Fruit fly (Drosophila melanogaster) whole organism, prepupa: Measurements from ENCODE around the gene mRpS14.
A peak's percentile ranks its signal among the peaks of the same experiment; 100 is the strongest.

Experiments used
- CG11294 ChIP-seq: fragments of 200-800 bp; sonication (Bioruptor generic); IDR thresholded peaks from 2 replicates; pipeline ENCODE4 v1.3.6; 2022; ENCODE audit warnings: missing biosample characterization, missing genetic modification characterization
- CG11762 ChIP-seq: fragments of 200-800 bp; sonication (Bioruptor generic); optimal IDR thresholded peaks from 3 replicates; lab custom pipeline; 2016; ENCODE audit warnings: missing biosample characterization, missing genetic modification characterization; ENCODE audit not compliant: insufficient read depth
- CG11902 ChIP-seq: fragments of 200-800 bp; sonication (Bioruptor generic); optimal IDR thresholded peaks from 3 replicates; lab custom pipeline; 2016; ENCODE audit warnings: missing biosample characterization, missing genetic modification characterization
- CG15336 ChIP-seq: fragments of 200-800 bp; sonication (Bioruptor generic); IDR thresholded peaks from 2 replicates; pipeline ENCODE4 v1.3.6; 2022; ENCODE audit warnings: missing biosample characterization, missing genetic modification characterization
- CG1621 ChIP-seq: fragments of 200-800 bp; sonication (Bioruptor generic); optimal IDR thresholded peaks from 3 replicates; lab custom pipeline; 2018; ENCODE audit warnings: missing biosample characterization, mild to moderate bottlenecking, missing genetic modification characterization
- CG3032 ChIP-seq: fragments of 200-800 bp; optimal IDR thresholded peaks from 2 replicates; lab custom pipeline; 2019; ENCODE audit warnings: missing biosample characterization, mild to moderate bottlenecking, missing genetic modification characterization, moderate library complexity
- CG31627 ChIP-seq: fragments of 200-800 bp; sonication (Bioruptor generic); optimal IDR thresholded peaks from 3 replicates; lab custom pipeline; 2016; ENCODE audit warnings: missing biosample characterization, missing genetic modification characterization
- CG34406 ChIP-seq: fragments of 200-800 bp; sonication (Bioruptor generic); optimal IDR thresholded peaks from 3 replicates; lab custom pipeline; 2016; ENCODE audit warnings: missing biosample characterization, missing genetic modification characterization
- CG6854 ChIP-seq: fragments of 200-800 bp; sonication (Bioruptor generic); optimal IDR thresholded peaks from 2 replicates; lab custom pipeline; 2017; ENCODE audit warnings: missing biosample characterization, mild to moderate bottlenecking, missing genetic modification characterization
- CG8632 ChIP-seq: fragments of 200-800 bp; sonication (Bioruptor generic); optimal IDR thresholded peaks from 3 replicates; lab custom pipeline; 2016; ENCODE audit warnings: missing biosample characterization, missing genetic modification characterization
- Eip93F ChIP-seq: fragments of 200-800 bp; sonication (Bioruptor generic); optimal IDR thresholded peaks from 2 replicates; lab custom pipeline; 2016; ENCODE audit warnings: missing biosample characterization, mild to moderate bottlenecking, missing genetic modification characterization
- Ets96B ChIP-seq: fragments of 200-800 bp; optimal IDR thresholded peaks from 2 replicates; lab custom pipeline; 2019; ENCODE audit warnings: missing biosample characterization, mild to moderate bottlenecking, missing genetic modification characterization, moderate library complexity
- Gug ChIP-seq: fragments of 200-800 bp; sonication (Bioruptor generic); IDR thresholded peaks from 2 replicates; pipeline ENCODE4 v1.3.6; 2022; ENCODE audit warnings: missing biosample characterization, missing genetic modification characterization
- Hr38 ChIP-seq: sonication (Bioruptor generic); optimal IDR thresholded peaks from 2 replicates; lab custom pipeline; 2016; ENCODE audit warnings: missing biosample characterization, missing genetic modification characterization
- Lpt ChIP-seq: fragments of 200-800 bp; sonication (Bioruptor generic); optimal IDR thresholded peaks from 3 replicates; lab custom pipeline; 2016; ENCODE audit warnings: missing biosample characterization, missing genetic modification characterization
- Met ChIP-seq: fragments of 200-800 bp; sonication (Bioruptor generic); optimal IDR thresholded peaks from 3 replicates; lab custom pipeline; 2016; ENCODE audit warnings: missing biosample characterization, missing genetic modification characterization
- Sox14 ChIP-seq: fragments of 200-800 bp; sonication (Bioruptor generic); optimal IDR thresholded peaks from 3 replicates; lab custom pipeline; 2016; ENCODE audit warnings: missing biosample characterization, missing genetic modification characterization
- Sox15 ChIP-seq: fragments of 200-800 bp; sonication (Bioruptor generic); optimal IDR thresholded peaks from 3 replicates; lab custom pipeline; 2016; ENCODE audit warnings: missing biosample characterization, missing genetic modification characterization
- achi ChIP-seq: fragments of 200-800 bp; sonication (Bioruptor generic); optimal IDR thresholded peaks from 3 replicates; lab custom pipeline; 2016; ENCODE audit warnings: missing biosample characterization, missing genetic modification characterization
- acj6 ChIP-seq: fragments of 200-800 bp; sonication (Bioruptor generic); optimal IDR thresholded peaks from 3 replicates; lab custom pipeline; 2016; ENCODE audit warnings: missing biosample characterization, missing genetic modification characterization
- cyc ChIP-seq: fragments of 200-800 bp; sonication (Bioruptor generic); optimal IDR thresholded peaks from 3 replicates; lab custom pipeline; 2016; ENCODE audit warnings: missing biosample characterization, missing genetic modification characterization
- dsx ChIP-seq: fragments of 200-800 bp; optimal IDR thresholded peaks from 3 replicates; lab custom pipeline; 2019; ENCODE audit warnings: missing biosample characterization, mild to moderate bottlenecking, missing genetic modification characterization, moderate library complexity; ENCODE audit not compliant: poor library complexity, severe bottlenecking
- fd59A ChIP-seq: fragments of 200-800 bp; sonication (Bioruptor generic); optimal IDR thresholded peaks from 2 replicates; lab custom pipeline; 2017; ENCODE audit warnings: missing biosample characterization, mild to moderate bottlenecking, missing genetic modification characterization, missing genetic modification reagents
- lz ChIP-seq: fragments of 200-800 bp; sonication (Bioruptor generic); optimal IDR thresholded peaks from 3 replicates; lab custom pipeline; 2016; ENCODE audit warnings: missing biosample characterization, missing genetic modification characterization
- pdm3 ChIP-seq: fragments of 200-800 bp; sonication (Bioruptor generic); optimal IDR thresholded peaks from 3 replicates; lab custom pipeline; 2016; ENCODE audit warnings: missing biosample characterization, missing genetic modification characterization
- spab ChIP-seq: fragments of 200-800 bp; sonication (Bioruptor generic); optimal IDR thresholded peaks from 2 replicates; lab custom pipeline; 2017; ENCODE audit warnings: missing biosample characterization, mild to moderate bottlenecking, missing genetic modification characterization, missing genetic modification reagents
- ss ChIP-seq, 2 experiments: fragments of 200-800 bp; sonication (Bioruptor generic); optimal IDR thresholded peaks; 2 replicates in 1 of 2; 3 replicates in 1 of 2; lab custom pipeline; 2017 to 2018; ENCODE audit warnings: mild to moderate bottlenecking in 2 of 2, missing biosample characterization in 2 of 2, missing genetic modification characterization in 2 of 2, moderate library complexity in 1 of 2
- svp ChIP-seq: fragments of 200-800 bp; sonication (Bioruptor generic); peaks from one replicate; lab custom pipeline; 2016; ENCODE audit warnings: missing biosample characterization, missing genetic modification characterization
- vri ChIP-seq: fragments of 200-800 bp; sonication (Bioruptor generic); optimal IDR thresholded peaks from 3 replicates; lab custom pipeline; 2016; ENCODE audit warnings: missing biosample characterization, mild to moderate bottlenecking, missing genetic modification characterization

Gene mRpS14

dm6 chrX:19479869-19480326 lies at the start of gene mRpS14, which contains the start of gene Naa15-16:
Gene mRpS14 (minus strand): TSS chrX:19480238.
Gene Naa15-16 (plus strand): TSS chrX:19479984.
- TF ChIP-seq dsx (GFP tag; lab: Kevin White, UChicago) (peak; percentile 74), Sox14 (peak; percentile 45), CG3032 (tag; lab: Kevin White, UChicago) (no peak)

DNA sequence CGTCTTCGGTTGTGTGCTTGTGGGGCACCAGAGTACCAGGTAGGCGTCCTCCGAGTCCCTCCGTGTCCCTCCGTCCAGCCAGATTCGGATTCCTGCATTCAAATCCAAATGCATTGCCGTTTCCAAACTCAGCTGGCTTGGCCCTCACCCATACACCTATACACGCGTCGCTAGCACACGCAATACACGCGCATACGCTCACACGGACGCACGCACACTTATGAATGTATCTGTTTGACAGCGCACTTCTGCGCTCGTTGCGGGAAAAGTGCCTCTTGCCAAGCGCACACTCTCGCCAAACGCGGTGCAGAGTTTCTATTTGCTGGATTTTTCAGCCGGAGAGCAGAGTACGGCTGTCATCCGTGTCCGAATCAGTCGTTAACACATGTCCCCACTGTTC lies 42.6 kb upstream of the mRpS14 start:
- no peak for TF ChIP-seq Ets96B (tag; lab: Kevin White, UChicago)
- TF ChIP-seq Sox14 = peak; percentile 9
- TF ChIP-seq CG1621 (tag; lab: Kevin White, UChicago) = peak; percentile 67

- TF ChIP-seq Met (GFP tag; lab: Kevin White, UChicago) (no peak), lz (GFP tag; lab: Kevin White, UChicago) (peak; percentile 13), CG31627 (GFP tag; lab: Kevin White, UChicago) (peak; percentile 32), ss (GFP tag; optimal IDR thresholded peaks at IDR 0.05; lab: Kevin White, UChicago) (no peak), Sox15 (GFP tag; lab: Kevin White, UChicago) (peak; percentile 4), svp (peak; percentile 83)
These were observed 41.8 kb upstream of the mRpS14 start, which contains the start of the genes Idh3a and CoRest for dm6 chrX:19521753-19522383. Gene Idh3a (minus strand): TSS chrX:19521810. Gene CoRest (plus strand): TSS chrX:19521929.

DNA sequence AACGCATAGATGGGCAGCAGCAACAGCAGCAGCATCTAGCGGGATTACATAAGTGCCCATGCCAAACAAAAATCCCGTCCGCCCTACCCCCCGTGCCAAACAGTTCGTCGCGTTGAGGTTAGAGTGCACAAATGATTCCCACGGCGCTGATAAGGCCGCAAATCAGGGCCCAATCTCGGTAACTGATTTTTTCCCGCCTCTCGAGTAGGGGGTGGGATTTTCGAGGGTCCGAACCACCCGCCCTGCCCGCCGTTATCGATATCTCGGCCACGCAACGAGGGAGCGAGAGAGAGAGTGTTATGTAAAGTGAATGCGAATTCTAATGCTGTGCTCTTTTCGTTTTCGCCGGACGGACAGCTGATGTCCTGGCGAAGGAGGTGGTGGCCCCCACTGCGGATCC lies 40.9 kb upstream of the mRpS14 start:
- TF ChIP-seq CG8632 (no peak), pdm3 (GFP tag; lab: Kevin White, UChicago) (no peak), CG11762 (no peak), vri (peak; percentile 67), spab (GFP tag; lab: Kevin White, UChicago) (no peak), Eip93F (GFP tag; lab: Kevin White, UChicago) (no peak), dsx (GFP tag; lab: Kevin White, UChicago) (no peak), CG34406 (no peak), svp (peak; percentile 74), CG11294 (GFP tag; lab: Robert Waterston, UW) (no peak), Lpt (GFP tag; lab: Kevin White, UChicago) (no peak), acj6 (no peak), CG15336 (GFP tag; lab: Robert Waterston, UW) (no peak)

DNA sequence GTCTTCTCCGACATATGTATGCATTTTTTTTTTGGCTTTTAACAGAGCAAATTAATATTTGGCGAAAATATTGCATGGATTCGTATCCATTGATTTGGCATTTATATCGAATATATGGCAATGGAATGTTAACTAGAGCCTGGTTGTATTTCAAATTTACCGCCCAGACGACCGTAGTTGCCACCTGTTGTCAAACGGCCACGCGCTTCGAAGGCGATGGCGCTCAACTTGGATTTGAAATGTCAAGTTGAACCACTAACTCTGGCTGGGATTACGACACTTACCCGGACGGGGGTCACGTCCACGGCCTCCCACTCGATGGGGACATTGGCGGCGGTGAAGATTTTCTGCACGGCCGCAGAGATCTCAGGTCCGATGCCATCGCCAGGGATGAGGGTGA lies 40.3 kb upstream of the mRpS14 start:
- no peak for TF ChIP-seq spab (GFP tag; lab: Kevin White, UChicago)
- no peak for TF ChIP-seq CG11762
- TF ChIP-seq acj6 = no peak
- no peak for TF ChIP-seq CG11902 (GFP tag; lab: Kevin White, UChicago)
- no peak for TF ChIP-seq Lpt (GFP tag; lab: Kevin White, UChicago)
- TF ChIP-seq Gug (GFP tag; lab: Robert Waterston, UW) = no peak
- no peak for TF ChIP-seq Sox15 (GFP tag; lab: Kevin White, UChicago)
- no peak for TF ChIP-seq CG6854 (GFP tag; lab: Kevin White, UChicago)
- no peak for TF ChIP-seq CG15336 (GFP tag; lab: Robert Waterston, UW)
- no peak for TF ChIP-seq CG34406
- no peak for TF ChIP-seq cyc (GFP tag; lab: Kevin White, UChicago)
- TF ChIP-seq Hr38 (GFP tag; lab: Kevin White, UChicago) = no peak

DNA sequence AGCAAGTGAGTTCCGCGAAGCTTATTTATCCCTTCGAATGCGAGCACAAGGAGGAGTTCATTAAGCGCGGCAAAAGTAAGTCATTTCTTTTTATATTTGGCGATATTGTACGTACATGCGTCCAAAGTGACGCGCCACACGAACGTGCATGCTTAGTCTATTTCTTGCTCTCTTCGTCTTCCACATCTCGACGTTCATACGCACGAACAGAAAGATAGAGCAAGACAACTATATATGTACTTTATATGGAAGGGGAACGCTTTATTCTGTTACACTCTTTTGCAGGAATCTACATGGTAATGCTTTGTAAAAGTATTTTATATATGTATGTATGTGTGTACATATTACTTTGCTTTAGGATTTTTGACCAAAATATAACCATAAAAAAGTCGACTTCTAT lies 30.2 kb upstream of the mRpS14 start:
- no peak for TF ChIP-seq fd59A (GFP tag; lab: Kevin White, UChicago)
- no peak for TF ChIP-seq achi
